Worm (Caenorhabditis elegans): ENCODE results near the gene T28C12.2.

The T28C12.2 gene

DNA sequence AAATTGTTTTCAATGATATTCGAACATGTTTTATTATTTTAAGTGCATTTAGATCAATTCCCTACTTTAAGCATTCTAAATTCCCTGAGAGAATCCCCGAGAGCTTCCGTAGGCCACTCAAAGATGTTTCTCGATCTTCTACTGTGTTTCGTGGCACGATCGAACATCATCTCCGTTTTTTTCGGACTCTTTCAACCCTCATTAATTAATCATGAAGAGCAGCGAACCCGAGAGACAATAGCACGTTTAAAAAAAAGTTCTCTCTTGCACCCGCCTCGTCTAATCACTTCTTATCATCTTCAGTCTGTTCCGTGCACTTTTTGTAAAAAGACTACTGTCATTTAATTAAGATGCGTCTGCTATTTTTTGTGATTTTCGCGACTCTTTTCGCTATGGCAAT is 40.4 kb upstream of the T28C12.2 start, which contains the start of gene K12B6.11:
TSS of gene K12B6.11 (plus strand) at position 301 of the 400 bp plus-strand sequence.
- TF ChIP-seq nhr-80 (tag; optimal IDR thresholded peaks at IDR 0.05) (peak; percentile 33), ztf-22 (GFP tag; optimal IDR thresholded peaks at IDR 0.05) (no peak), hsf-1 (GFP tag; IDR thresholded peaks at IDR 0.05) (no peak), ets-4 (GFP tag; optimal IDR thresholded peaks at IDR 0.05) (no peak)

DNA sequence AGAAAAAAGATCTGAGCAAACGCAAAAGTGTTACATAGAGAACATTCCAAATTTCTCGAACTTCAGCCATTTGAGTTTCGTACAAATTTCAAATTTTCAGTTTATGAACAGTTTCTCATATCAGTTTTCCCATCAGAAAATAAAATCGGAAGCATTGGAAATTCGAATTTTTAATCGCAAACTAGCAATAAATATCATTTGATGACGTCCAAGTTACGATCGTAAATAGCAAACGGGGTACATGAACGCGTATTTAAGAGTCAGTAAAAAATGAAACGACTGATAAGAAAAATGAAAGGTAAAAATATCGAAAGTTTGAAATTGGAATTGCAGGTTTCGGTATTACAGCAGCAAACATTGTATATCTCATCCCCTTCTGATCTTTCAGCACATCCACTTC is 37.7 kb upstream of the T28C12.2 start:
- TF ChIP-seq nhr-179 (tag; optimal IDR thresholded peaks at IDR 0.05) (no peak), nhr-80 (tag; optimal IDR thresholded peaks at IDR 0.05) (peak; percentile 22), ets-4 (GFP tag; optimal IDR thresholded peaks at IDR 0.05) (no peak)

DNA sequence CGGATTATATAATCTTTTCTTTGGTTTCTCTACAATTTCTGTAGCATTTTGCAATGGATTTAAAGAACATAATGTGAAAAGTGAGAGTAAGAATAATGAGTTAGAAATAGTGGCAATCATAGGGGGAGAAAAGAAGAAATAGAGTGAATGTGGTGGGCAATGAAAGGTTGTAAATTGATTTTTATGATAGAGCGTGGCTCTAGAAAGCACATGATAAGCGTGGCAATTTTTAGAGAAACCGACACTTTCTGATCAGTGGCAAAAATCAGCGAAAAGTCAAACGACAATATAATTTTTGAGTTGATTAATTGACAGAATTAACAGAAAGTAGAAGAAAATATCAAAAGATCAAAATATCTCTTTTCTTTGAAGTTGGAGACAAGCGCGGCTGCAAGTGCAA is 36.6 kb upstream of the T28C12.2 start, which contains the start of gene K12B6.9:
TSS of gene K12B6.9 (minus strand) at position 266 of the 400 bp plus-strand sequence.
- TF ChIP-seq nhr-80 (tag; optimal IDR thresholded peaks at IDR 0.05): peak; percentile 82
- TF ChIP-seq Y79H2A.3 (GFP tag; conservative IDR thresholded peaks at IDR 0.05): no peak

DNA sequence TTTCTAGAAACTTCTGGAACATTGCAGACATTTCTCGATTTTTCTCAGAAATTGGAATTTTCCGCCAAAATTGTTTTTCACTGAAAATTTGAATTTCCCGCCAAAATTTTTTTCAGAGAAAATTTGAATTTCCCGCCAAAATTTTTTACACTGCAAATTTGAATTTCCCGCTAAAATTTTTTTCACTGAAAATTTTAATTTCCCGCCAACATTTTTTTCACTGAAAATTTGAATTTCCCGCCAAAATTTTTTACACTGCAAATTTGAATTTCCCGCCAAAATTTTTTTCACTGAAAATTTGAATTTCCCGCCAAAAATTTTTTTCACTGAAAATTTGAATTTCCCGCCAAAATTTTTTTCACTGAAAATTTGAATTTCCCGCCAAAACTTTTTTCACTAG is 32.5 kb upstream of the T28C12.2 start:
- TF ChIP-seq D2030.7 (GFP tag; IDR thresholded peaks at IDR 0.05) (peak; percentile 30; the same call in 1 of the 2 replicates), madf-8 (GFP tag; conservative IDR thresholded peaks at IDR 0.05) (peak; percentile 50; the same call in 1 of the 2 replicates), aptf-3 (GFP tag; IDR thresholded peaks at IDR 0.05) (peak; percentile 40; the same call in 1 of the 2 replicates), madf-6 (GFP tag; IDR thresholded peaks at IDR 0.05) (peak; percentile 17; the same call in 1 of the 2 replicates), F33H1.4 (GFP tag; IDR thresholded peaks at IDR 0.05) (0 out of 2 replicates have a peak, but pooled peaks have one; percentile 10)

DNA sequence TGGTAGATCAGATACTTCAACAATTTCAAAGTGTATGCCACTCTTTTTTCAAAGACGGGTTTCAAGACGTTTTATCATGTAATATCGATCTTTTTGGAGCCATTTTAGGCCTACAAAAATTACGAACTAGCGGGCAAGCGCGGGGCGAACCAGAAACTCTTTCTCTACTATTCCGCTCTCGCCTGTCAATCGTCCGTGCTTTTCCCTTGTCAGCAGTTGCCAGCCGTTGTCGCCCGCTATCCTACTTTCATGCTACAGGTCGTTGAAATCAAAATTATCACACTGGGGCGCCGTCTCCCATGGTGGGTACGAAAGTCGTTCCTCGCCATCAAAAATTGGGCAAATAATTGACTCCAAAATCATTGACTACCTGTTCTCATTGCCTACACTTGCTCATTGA is 28.0 kb upstream of the T28C12.2 start:
- TF ChIP-seq nhr-80 (tag; optimal IDR thresholded peaks at IDR 0.05) (peak; percentile 79), ets-4 (GFP tag; optimal IDR thresholded peaks at IDR 0.05) (no peak), lin-35 (GFP tag; optimal IDR thresholded peaks at IDR 0.05) (no peak), nfya-2 (GFP tag; IDR thresholded peaks at IDR 0.05) (no peak)

DNA sequence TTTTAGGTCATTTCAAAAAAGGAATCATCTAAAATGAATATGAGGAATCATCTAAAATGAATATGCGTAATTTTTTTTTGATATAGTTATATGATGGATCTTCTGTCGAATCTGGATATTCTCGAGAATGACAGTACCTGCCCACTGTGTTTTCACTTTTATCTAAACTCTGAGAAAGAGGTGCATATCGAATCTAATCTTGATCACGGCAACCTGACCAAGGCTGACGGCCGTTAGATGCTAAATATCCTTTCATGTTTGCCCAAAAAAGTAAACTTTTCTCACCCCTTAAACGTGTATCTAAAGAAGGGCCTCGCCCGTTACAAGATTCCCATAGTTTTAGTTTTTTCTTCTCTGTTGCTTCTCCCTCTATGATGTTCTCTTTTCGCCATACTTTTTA is 26.5 kb upstream of the T28C12.2 start:
- no peak for TF ChIP-seq dpff-1 (tag; optimal IDR thresholded peaks at IDR 0.05)
- TF ChIP-seq egl-44 (GFP tag; IDR thresholded peaks at IDR 0.05): no peak
- no peak for TF ChIP-seq B0261.1 (tag; optimal IDR thresholded peaks at IDR 0.05)
- TF ChIP-seq die-1 (tag; optimal IDR thresholded peaks at IDR 0.05): no peak
- no peak for TF ChIP-seq cebp-2 (GFP tag; IDR thresholded peaks at IDR 0.05)
- no peak for TF ChIP-seq zim-3 (tag; optimal IDR thresholded peaks at IDR 0.05)
- TF ChIP-seq F57A8.1 (GFP tag; optimal IDR thresholded peaks at IDR 0.05): no peak
- no peak for TF ChIP-seq ama-1 (optimal IDR thresholded peaks at IDR 0.05)
- TF ChIP-seq ama-1 (GFP tag; optimal IDR thresholded peaks at IDR 0.05): no peak
- no peak for TF ChIP-seq aptf-3 (GFP tag; IDR thresholded peaks at IDR 0.05)
- no peak for TF ChIP-seq Y53F4B.3 (GFP tag; IDR thresholded peaks at IDR 0.05)
- no peak for TF ChIP-seq lin-35 (GFP tag; optimal IDR thresholded peaks at IDR 0.05)
- no peak for TF ChIP-seq xnd-1 (tag; optimal IDR thresholded peaks at IDR 0.05)
- no peak for TF ChIP-seq lir-1 (GFP tag; conservative IDR thresholded peaks at IDR 0.05)
- TF ChIP-seq F55B11.4 (tag; optimal IDR thresholded peaks at IDR 0.05; ENCODE audit: borderline replicate concordance, insufficient read depth): no peak
- no peak for TF ChIP-seq ztf-22 (GFP tag; optimal IDR thresholded peaks at IDR 0.05)
- TF ChIP-seq C17E4.6 (GFP tag; IDR thresholded peaks at IDR 0.05): no peak
- no peak for TF ChIP-seq T26A5.8 (tag; optimal IDR thresholded peaks at IDR 0.05)
- TF ChIP-seq nhr-80 (tag; optimal IDR thresholded peaks at IDR 0.05): no peak
- TF ChIP-seq mel-28 (tag; optimal IDR thresholded peaks at IDR 0.05; ENCODE audit: borderline replicate concordance): no peak

All from whole organism, young adult.